Worm (Caenorhabditis elegans): ENCODE data around the gene R12B2.13.
A peak's percentile ranks its signal among the peaks of the same experiment; 100 is the strongest.

Gene R12B2.13

ce11 chrIII:5802971-5803370 lies 30.3 kb downstream of the R12B2.13 start, which contains the start of the genes polq-1 and him-10:
TSS of gene polq-1 (minus strand) at chrIII:5803160.
TSS of gene him-10 (plus strand) at chrIII:5803260.
- TF ChIP-seq F49E8.2 (tag; optimal IDR thresholded peaks at IDR 0.05; ENCODE audit: borderline replicate concordance) (no peak), hif-1 (tag; optimal IDR thresholded peaks at IDR 0.05) (peak in 1 of 2 experiments; percentile 38), spr-1 (tag; optimal IDR thresholded peaks at IDR 0.05) (no peak), mdt-29 (GFP tag; IDR thresholded peaks at IDR 0.05) (no peak), daf-12 (tag; optimal IDR thresholded peaks at IDR 0.05) (no peak), rbr-2 (tag; optimal IDR thresholded peaks at IDR 0.05) (no peak), mxl-2 (GFP tag; conservative IDR thresholded peaks at IDR 0.05) (no peak), nhr-10 (tag; optimal IDR thresholded peaks at IDR 0.05) (no peak), hlh-30 (tag; optimal IDR thresholded peaks at IDR 0.05; ENCODE audit: insufficient read depth) (peak; percentile 55), mes-2 (tag; optimal IDR thresholded peaks at IDR 0.05; ENCODE audit: poor library complexity, severe bottlenecking) (peak; percentile 89), unc-130 (GFP tag; optimal IDR thresholded peaks at IDR 0.05) (peak; percentile 59), zip-2 (tag; optimal IDR thresholded peaks at IDR 0.05) (no peak), dve-1 (tag; optimal IDR thresholded peaks at IDR 0.05; ENCODE audit: insufficient read depth) (no peak), hmg-1.1 (GFP tag; IDR thresholded peaks at IDR 0.05) (no peak), dpl-1 (GFP tag; optimal IDR thresholded peaks at IDR 0.05) (peak; percentile 76), daf-19 (GFP tag; conservative IDR thresholded peaks at IDR 0.05) (no peak)

DNA sequence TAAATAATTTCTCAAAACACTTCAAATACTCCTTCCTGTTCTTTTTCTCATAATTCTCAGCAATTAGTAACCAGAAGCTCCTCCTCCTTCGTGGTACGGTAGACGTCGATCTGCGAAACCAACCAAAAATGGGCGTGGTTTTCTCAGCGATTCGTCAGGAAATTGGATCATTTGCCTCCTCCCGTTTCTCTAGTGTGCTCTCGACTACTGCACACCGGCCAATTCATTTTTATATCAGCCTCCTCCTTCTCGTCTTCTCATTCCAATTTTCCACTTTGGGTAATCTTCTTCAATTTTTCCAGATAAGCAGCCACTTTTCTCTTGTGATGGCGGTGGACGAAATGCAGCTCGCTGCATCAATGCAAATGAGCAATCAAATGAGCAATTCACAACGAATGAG lies 34.5 kb downstream of the R12B2.13 start, which contains the start of gene ceh-10:
TSS of gene ceh-10 (plus strand) at position 301 of the 400 bp plus-strand sequence.
- TF ChIP-seq set-16 (GFP tag; IDR thresholded peaks at IDR 0.05) = no peak
- TF ChIP-seq F44E2.7 (GFP tag; IDR thresholded peaks at IDR 0.05) = no peak
- no peak for TF ChIP-seq attf-4 (tag; optimal IDR thresholded peaks at IDR 0.05)
- no peak for TF ChIP-seq ZK337.2 (GFP tag; IDR thresholded peaks at IDR 0.05)
- TF ChIP-seq ztf-7 (tag; optimal IDR thresholded peaks at IDR 0.05) = no peak
- TF ChIP-seq nhr-48 (tag; optimal IDR thresholded peaks at IDR 0.05) = no peak
- TF ChIP-seq cey-2 (tag; optimal IDR thresholded peaks at IDR 0.05; ENCODE audit: borderline replicate concordance, insufficient read depth) = no peak
- TF ChIP-seq nhr-25 (tag; optimal IDR thresholded peaks at IDR 0.05; ENCODE audit: borderline replicate concordance, insufficient read depth) = no peak
- TF ChIP-seq zip-11 (GFP tag; IDR thresholded peaks at IDR 0.05) = no peak
- no peak for TF ChIP-seq duxl-1 (tag; optimal IDR thresholded peaks at IDR 0.05; ENCODE audit: poor library complexity)
- no peak for TF ChIP-seq nhr-42 (GFP tag; IDR thresholded peaks at IDR 0.05)

DNA sequence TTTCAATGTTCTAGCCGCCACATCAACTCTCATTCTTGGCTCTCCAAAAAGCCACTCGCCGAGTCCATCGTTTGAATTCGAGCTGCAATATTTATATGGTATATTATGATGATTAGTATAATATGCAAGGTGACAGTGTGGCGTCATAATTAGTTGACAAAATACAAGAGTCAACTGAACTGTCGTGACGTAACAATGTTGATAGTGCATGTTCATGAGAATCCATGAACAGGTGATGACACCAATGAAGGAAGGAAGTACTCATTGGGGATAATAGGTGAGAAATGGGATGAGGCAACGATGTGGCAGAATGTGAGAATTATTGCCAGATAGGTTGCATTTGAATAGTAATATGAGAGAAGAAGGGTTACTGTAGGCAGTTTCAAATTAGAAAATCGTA lies 38.3 kb downstream of the R12B2.13 start:
- TF ChIP-seq dmd-6 (GFP tag; IDR thresholded peaks at IDR 0.05) (no peak), fos-1 (tag; optimal IDR thresholded peaks at IDR 0.05) (no peak), mdt-29 (GFP tag; IDR thresholded peaks at IDR 0.05) (no peak), lin-13 (GFP tag; optimal IDR thresholded peaks at IDR 0.05) (no peak), ceh-32 (tag; optimal IDR thresholded peaks at IDR 0.05; ENCODE audit: poor library complexity) (no peak), zag-1 (tag; optimal IDR thresholded peaks at IDR 0.05) (no peak), unc-62 (GFP tag; optimal IDR thresholded peaks at IDR 0.05 in 1 of 2) (no peak), unc-62 (tag; optimal IDR thresholded peaks at IDR 0.05) (no peak), nhr-11 (tag; optimal IDR thresholded peaks at IDR 0.05) (no peak), madf-5 (GFP tag; IDR thresholded peaks at IDR 0.05) (no peak), pha-4 (GFP tag; IDR thresholded peaks at IDR 0.05) (no peak), pha-4 (tag; optimal IDR thresholded peaks at IDR 0.05) (no peak)
